Worm (Caenorhabditis elegans) whole organism, dauer: ENCODE measurements around the gene unc-77.

Experiments used
- unc-62 ChIP-seq: sonication (generic microtip); optimal IDR thresholded peaks from 2 replicates; lab custom pipeline; 2017; ENCODE audit warnings: missing biosample characterization, missing genetic modification reagents, missing genetic modification characterization

unc-77 gene

DNA sequence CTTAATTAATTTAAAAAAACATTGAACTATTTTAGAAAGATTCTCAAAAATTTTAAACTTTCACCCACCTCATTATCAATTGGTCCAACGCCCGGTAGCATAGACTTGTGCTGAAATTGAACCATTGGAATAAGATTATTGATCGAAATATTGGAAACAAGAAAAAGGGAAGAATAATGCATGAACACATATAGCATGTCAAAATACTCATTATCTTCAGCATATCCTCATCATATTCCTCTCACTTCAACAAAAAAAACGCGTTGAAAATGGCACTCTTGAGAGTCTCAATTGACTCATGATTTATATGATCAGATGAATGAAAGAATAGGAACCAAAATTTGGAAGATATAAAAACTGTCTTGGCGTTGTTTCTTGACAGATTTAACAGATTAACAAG is at the start of gene unc-77:
TSS of gene unc-77 (minus strand) at position 101 of the 400 bp plus-strand sequence.
- TF ChIP-seq unc-62 (GFP tag; lab: Kevin White, UChicago): no peak

DNA sequence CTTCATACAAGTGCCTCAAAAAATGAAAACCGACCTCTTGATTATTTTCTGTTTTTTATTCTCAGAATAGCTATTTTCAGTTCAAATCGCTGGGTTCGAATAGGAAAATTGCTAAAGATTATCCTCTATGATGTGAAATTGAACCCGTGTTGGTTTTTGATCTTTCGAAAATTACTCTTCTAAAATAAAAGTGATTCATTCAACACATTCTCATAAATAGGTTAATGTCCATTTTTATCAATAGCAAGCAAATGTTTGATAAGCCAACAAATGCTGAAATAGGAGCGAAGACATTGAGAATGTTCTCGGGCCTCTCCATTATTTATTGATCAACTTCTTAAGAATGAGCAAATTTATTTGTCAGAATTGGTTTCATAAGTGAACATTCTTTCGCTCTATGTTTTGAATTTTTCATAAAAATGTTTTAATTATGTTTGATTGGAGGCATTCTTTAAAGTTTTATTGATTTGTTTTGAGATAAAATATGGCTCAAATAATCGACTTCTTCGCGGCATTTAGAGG is 49.2 kb upstream of the unc-77 start, which contains the start of gene F58F9.3:
TSS of gene F58F9.3 (plus strand) at position 472 of the 522 bp plus-strand sequence.
- no peak for TF ChIP-seq unc-62 (GFP tag; lab: Kevin White, UChicago)

DNA sequence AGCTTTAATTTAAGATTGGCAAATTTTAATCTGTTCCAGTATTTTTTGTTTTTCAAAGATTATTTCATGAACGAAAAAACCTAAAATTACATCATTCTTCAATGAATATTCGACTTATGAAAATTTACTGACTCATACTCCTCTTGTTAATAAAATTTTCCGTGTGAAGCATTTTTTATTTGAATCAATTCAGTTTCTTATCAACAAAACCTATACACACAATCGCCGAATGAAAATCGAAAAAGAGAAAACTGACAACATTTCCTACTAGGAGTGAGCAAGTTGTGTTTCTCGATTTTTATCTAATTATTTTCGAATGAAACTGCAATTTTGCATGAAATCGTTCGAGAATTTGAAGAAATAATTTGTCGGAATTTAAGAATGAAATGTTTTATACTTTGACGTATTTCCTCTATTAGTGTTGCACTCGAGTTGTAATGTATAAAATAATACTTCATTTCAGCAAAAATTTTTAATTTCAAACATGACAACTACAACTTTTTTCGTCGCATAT is 47.0 kb upstream of the unc-77 start, which contains the start of gene F58F9.4:
TSS of gene F58F9.4 (plus strand) at position 464 of the 514 bp plus-strand sequence.
- no peak for TF ChIP-seq unc-62 (GFP tag; lab: Kevin White, UChicago)

DNA sequence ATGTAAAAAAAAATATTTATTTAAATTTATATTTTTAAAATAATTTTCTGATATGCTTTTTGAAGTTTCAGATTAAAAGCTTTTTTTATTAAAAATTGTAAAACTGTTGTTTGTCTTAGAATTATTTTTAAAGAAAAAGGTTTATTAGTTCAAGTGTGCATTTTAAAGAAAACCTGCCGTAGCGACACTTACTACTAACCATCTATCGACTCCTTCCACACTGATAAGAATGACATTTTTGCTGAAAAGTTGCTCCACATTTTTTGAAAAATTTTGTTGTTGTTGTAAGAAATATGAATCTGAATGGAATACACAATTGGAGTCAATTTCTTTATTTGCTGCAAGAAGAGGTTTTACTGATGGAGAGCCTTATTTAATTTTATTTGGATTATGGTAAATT is 44.3 kb upstream of the unc-77 start, which contains the start of gene C49A9.1:
TSS of gene C49A9.1 (plus strand) at position 217 of the 400 bp plus-strand sequence.
- no peak for TF ChIP-seq unc-62 (GFP tag; lab: Kevin White, UChicago)

DNA sequence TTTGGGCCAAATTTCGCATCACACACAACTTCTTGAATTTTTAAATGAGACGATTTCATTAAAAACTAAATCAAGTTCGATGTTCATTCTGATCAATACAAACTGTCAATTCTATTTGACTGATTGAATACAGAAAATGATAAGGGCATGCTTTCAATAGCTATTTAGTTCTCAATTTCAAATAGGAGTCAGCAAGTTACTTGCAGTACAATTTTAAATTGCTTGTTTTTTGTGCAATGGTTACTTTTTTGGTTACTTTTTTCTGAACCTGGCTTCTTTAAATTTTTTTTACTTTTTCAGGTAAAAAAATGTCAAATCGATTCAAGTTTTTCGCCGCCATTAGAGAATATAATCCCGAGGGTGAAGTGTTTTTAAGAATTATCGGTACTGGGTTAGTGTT is 41.5 kb upstream of the unc-77 start, which contains the start of gene C49A9.2:
TSS of gene C49A9.2 (plus strand) at position 301 of the 400 bp plus-strand sequence.
- TF ChIP-seq unc-62 (GFP tag; lab: Kevin White, UChicago): no peak

DNA sequence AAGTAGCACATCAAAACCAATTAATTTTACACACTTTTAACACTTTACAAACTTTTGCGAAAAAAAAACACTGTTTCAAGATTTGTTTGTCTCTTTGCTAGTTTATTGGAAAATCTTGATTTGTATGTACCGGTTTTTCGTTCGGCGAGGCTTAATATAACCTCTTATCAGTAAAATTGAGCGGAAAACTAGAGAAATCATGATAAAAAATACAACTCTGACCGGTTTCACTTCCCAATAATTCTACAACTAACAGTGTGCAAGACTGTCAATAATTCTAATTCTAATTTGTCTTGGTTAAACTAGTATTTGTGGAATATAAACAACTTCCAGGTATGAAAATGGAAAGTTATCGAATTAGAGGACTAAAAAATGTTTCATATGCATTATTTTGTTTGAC is 38.2 kb upstream of the unc-77 start, which contains the start of gene C49A9.3:
TSS of gene C49A9.3 (plus strand) at position 212 of the 400 bp plus-strand sequence.
- no peak for TF ChIP-seq unc-62 (GFP tag; lab: Kevin White, UChicago)

DNA sequence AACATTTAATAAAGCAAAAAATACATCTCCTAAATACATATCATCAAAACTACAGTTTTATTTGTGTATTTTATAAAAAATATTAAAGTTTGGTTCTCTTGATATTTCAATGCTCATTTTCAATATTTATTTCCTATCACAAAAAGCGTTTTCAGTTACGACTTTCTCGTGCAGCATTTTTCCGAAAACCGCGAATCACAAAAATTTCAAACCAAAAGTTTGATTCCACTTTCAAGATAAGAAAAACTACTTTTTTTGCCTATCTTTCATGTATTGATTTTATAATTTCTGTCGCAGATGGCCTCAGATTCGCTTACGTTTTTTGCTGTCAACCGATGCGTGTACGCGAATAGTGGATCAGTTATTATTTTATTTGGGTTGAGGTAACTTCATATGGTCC is 35.8 kb upstream of the unc-77 start, which contains the start of gene C49A9.4:
TSS of gene C49A9.4 (plus strand) at position 265 of the 400 bp plus-strand sequence.
- TF ChIP-seq unc-62 (GFP tag; lab: Kevin White, UChicago): no peak

DNA sequence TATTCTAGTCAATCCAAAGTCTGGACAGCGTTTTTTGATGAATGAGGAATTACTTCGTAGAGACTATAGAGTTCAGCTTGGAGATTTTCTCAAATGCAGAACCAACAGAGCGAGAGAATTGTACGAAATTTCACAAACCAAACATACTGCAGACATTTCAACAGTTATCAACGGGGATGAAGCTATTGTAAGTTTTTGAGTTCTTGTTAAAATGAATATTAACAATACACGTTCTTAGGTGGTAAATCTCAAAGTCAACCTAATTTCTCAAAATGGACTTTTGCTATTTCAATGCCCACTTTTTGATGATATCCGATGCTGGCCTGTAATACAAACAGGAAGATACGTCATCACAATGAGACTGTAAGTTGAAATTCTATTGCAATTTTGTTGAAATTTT is 33.8 kb upstream of the unc-77 start:
- TF ChIP-seq unc-62 (GFP tag; lab: Kevin White, UChicago): no peak

DNA sequence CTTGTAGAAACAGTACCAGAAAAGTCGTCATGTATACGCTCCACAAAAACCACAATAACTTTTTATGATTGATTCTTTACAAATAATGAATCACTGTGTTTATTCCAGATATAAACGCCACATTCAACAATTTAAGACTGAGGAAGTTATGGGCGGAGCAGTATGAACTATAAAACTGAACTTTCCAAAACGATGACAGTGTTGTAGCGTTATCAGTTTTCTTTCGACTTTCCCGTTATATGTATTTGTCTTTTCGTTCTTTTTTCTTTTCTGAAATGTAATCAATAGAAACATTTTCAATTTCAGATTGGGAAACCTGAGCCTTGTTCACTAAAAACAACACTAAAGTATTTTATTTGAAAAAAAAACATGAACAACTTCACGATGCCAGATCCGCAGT is 33.4 kb upstream of the unc-77 start, which contains the start of gene C49A9.9:
TSS of gene C49A9.9 (plus strand) at position 307 of the 400 bp plus-strand sequence.
- no peak for TF ChIP-seq unc-62 (GFP tag; lab: Kevin White, UChicago)

DNA sequence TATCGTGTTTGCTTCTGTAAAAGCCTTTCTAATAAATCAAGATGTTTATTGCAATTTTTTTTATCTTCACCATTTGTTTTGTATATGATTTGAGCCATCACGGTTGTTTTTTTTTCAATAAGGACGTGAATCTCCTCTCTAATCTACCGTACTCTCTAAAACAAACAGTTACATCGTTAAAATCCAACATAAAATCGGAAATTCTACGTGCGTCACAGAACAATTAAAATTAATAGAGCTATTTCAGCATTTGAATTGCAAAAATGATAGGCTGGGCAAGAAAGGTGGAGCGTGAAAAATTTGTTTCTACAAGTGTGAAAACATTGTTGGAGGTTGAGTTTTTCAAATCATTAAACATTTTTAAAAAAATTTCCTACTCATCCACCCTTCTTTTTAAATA is 29.7 kb upstream of the unc-77 start, which contains the start of gene C49A9.5:
TSS of gene C49A9.5 (plus strand) at position 271 of the 400 bp plus-strand sequence.
- TF ChIP-seq unc-62 (GFP tag; lab: Kevin White, UChicago): no peak

DNA sequence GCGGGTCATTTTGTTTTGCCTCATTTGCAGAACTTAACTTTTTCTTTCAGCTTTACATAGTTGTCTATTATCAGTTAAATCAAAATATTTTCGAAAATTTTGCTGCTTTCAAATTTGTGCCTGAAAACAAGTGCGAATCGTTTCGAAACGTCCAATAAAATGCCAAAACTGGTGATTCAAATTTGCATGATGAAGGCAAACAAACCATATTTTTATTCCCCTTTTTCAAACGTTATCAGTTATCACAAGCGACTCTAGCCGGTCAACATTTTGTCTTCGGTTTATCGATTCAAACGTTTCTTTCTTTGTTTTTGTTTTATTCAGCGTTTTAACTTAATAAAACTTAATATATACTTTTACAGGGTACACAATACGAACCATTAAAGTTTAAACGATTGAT is 26.9 kb upstream of the unc-77 start, which contains the start of the genes ugt-24 and C49A9.6:
TSS of gene ugt-24 (minus strand) at position 147 of the 400 bp plus-strand sequence.
TSS of gene C49A9.6 (plus strand) at position 363 of the 400 bp plus-strand sequence.
- no peak for TF ChIP-seq unc-62 (GFP tag; lab: Kevin White, UChicago)

DNA sequence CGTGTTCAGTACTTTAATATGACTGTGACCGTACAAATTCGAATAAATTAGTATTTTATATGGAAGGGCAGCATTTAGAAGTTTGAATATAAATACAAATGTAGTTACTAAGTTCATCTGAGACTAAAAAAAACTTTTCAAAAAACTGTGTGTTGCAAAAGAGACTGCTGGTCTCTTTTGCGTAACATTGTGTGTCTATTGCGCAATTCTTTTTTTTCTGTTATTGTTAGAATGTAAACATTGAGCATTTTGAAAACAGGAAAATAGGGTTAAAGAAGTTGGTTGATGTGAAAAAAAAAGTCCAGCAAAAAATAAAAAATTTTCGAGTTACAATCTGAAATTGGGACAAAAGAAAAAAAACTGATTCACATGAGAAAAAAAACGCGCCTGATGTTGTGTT is 25.7 kb upstream of the unc-77 start:
- no peak for TF ChIP-seq unc-62 (GFP tag; lab: Kevin White, UChicago)

DNA sequence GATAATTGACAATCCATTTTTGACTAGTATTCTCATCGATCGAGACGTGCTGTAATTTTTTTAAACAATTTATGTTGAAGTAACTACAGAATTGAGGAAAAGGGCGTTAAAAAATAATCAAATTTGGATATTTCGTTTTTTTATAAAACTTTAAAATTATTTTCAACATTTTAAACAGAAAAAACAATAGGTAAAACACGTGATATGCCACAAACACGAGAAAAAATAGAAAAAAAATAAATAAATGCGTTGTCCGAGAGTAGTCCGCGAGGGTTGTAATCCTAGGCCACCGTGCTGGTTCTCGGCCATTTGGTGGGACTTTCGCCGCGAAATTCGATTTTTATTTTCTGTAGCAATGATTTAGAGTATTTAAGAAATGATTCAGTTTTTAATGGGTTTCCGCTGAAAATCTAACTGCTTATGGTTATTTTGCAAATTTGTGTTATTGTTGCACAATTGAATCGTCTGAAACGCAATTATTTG is 22.7 kb upstream of the unc-77 start, which contains the start of gene C49A9.10:
TSS of gene C49A9.10 (minus strand) at position 51 of the 483 bp plus-strand sequence.
- TF ChIP-seq unc-62 (GFP tag; lab: Kevin White, UChicago): no peak

DNA sequence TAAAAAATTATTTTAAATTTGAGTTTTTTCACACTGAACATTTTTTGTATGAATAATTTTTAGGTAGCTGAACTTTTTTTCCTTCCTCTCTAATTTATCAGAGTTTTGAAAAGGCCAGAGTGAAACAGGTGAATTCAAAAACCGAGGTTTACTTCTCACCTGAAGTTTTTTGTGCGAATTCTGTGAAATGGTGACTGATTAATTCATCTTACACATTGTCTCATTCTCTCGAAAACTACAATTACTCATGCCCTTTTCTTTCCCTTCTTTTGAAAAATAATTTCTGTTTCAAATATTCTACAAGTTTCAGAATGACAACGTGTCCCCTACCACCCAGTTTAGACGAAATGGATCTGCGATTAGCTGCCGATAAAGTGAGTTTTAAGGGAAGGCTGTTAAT is 18.1 kb upstream of the unc-77 start, which contains the start of gene tkr-2:
TSS of gene tkr-2 (plus strand) at position 301 of the 400 bp plus-strand sequence.
- TF ChIP-seq unc-62 (GFP tag; lab: Kevin White, UChicago): no peak

DNA sequence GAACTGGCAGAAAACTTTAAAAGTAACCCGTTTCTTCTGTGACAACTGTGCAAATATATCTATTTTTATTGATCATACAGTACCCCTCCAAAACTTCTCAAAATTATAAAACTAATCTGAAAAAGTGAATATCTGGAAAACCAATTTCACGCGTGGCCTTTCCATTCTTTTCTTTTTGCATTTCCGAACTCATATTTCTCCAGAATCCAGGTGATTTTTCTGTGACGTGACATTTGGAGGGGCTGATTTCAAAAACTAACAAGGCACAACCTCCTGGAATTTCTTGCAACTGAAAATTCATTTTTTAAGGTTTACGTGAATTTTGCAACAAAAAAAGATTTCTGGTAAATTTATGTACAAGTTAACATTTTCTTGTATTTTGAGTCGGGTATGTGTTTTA is 16.6 kb upstream of the unc-77 start:
- no peak for TF ChIP-seq unc-62 (GFP tag; lab: Kevin White, UChicago)

DNA sequence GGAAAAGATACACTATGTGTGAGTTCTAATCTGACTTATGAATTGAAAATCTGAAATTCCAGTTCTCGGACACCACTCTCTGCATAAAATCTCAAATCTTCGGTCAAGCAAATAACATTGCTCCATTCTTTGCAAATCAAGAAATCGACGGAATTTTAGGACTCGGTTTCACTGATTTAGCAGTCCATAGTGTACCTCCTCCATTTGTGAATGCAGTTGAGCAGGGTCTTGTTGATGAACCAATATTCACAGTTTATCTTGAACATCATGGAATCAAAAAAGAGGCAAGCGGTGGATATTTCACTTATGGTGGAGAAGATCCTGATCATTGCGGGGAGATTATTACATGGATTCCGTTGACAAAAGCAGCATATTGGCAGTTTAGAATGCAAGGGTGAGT is 3.5 kb upstream of the unc-77 start:
- TF ChIP-seq unc-62 (GFP tag; lab: Kevin White, UChicago): no peak
